Worm (Caenorhabditis elegans) whole organism, L2 larva: ENCODE measurements around the gene prx-1.

Experiments
- C34F6.9 ChIP-seq: fragments of 150-350 bp; optimal IDR thresholded peaks from 2 replicates; lab custom pipeline; 2014; ENCODE audit warnings: missing biosample characterization, missing genetic modification characterization
- F13H6.1 ChIP-seq: sonication (generic microtip); optimal IDR thresholded peaks from 2 replicates; lab custom pipeline; 2016; ENCODE audit warnings: missing genetic modification characterization, missing compliant biosample characterization
- R02D3.7 ChIP-seq: fragments of 150-350 bp; optimal IDR thresholded peaks from 2 replicates; lab custom pipeline; 2014; ENCODE audit warnings: missing biosample characterization, missing genetic modification characterization
- Y55F3AM.14 ChIP-seq: fragments of 200-800 bp; sonication (Bioruptor generic); optimal IDR thresholded peaks from 2 replicates; lab custom pipeline; 2018; ENCODE audit warnings: mild to moderate bottlenecking, missing genetic modification characterization, missing compliant biosample characterization
- ZK546.5 ChIP-seq: sonication (generic microtip); optimal IDR thresholded peaks from 2 replicates; lab custom pipeline; 2017; ENCODE audit warnings: missing biosample characterization, missing genetic modification characterization
- alr-1 ChIP-seq: fragments of 150-350 bp; optimal IDR thresholded peaks from 2 replicates; lab custom pipeline; 2014; ENCODE audit warnings: missing biosample characterization, missing genetic modification characterization
- aly-2 ChIP-seq: fragments of 150-350 bp; optimal IDR thresholded peaks from 2 replicates; lab custom pipeline; 2014; ENCODE audit warnings: missing biosample characterization, missing genetic modification characterization
- ama-1 ChIP-seq: fragments of 150-350 bp; optimal IDR thresholded peaks from 2 replicates; lab custom pipeline; 2018; ENCODE audit warnings: inconsistent platforms
- blmp-1 ChIP-seq: sonication (generic microtip); optimal IDR thresholded peaks from 2 replicates; lab custom pipeline; 2017; ENCODE audit warnings: missing genetic modification characterization, mild to moderate bottlenecking, missing compliant biosample characterization, antibody characterized with exemption, moderate library complexity; ENCODE audit not compliant: insufficient read depth
- ceh-16 ChIP-seq: fragments of 150-350 bp; optimal IDR thresholded peaks from 2 replicates; lab custom pipeline; 2014; ENCODE audit warnings: missing biosample characterization, missing genetic modification characterization
- crh-2 ChIP-seq: sonication (generic microtip); optimal IDR thresholded peaks from 2 replicates; lab custom pipeline; 2017; ENCODE audit warnings: missing biosample characterization, missing genetic modification characterization
- dmd-4 ChIP-seq: sonication (generic microtip); optimal IDR thresholded peaks from 2 replicates; lab custom pipeline; 2017; ENCODE audit warnings: missing biosample characterization, missing genetic modification characterization
- egl-27 ChIP-seq: sonication (generic microtip); optimal IDR thresholded peaks from 3 replicates; lab custom pipeline; 2017; ENCODE audit warnings: missing biosample characterization, missing genetic modification reagents, missing genetic modification characterization
- elt-1 ChIP-seq: fragments of 150-350 bp; optimal IDR thresholded peaks from 2 replicates; lab custom pipeline; 2014; ENCODE audit warnings: missing biosample characterization, missing genetic modification characterization
- elt-3 ChIP-seq: sonication (generic microtip); optimal IDR thresholded peaks from 2 replicates; lab custom pipeline; 2017; ENCODE audit warnings: missing biosample characterization, missing genetic modification characterization
- fos-1 ChIP-seq: fragments of 150-350 bp; optimal IDR thresholded peaks from 2 replicates; lab custom pipeline; 2014; ENCODE audit warnings: missing biosample characterization, missing genetic modification characterization
- gmeb-1 ChIP-seq: fragments of 150-350 bp; optimal IDR thresholded peaks from 2 replicates; lab custom pipeline; 2014; ENCODE audit warnings: missing biosample characterization, missing genetic modification characterization
- lin-11 ChIP-seq: fragments of 150-350 bp; sonication (generic microtip); optimal IDR thresholded peaks from 2 replicates; lab custom pipeline; 2014; ENCODE audit warnings: missing biosample characterization, missing genetic modification characterization, inconsistent platforms, mixed read lengths
- lin-13 ChIP-seq: fragments of 150-350 bp; optimal IDR thresholded peaks from 2 replicates; lab custom pipeline; 2014; ENCODE audit warnings: missing biosample characterization, missing genetic modification reagents, missing genetic modification characterization
- lin-39 ChIP-seq: fragments of 150-350 bp; optimal IDR thresholded peaks from 2 replicates; lab custom pipeline; 2014; ENCODE audit warnings: missing biosample characterization, missing genetic modification reagents, missing genetic modification characterization
- lsy-2 ChIP-seq, 2 experiments: fragments of 150-350 bp in 1 of 2; sonication (generic microtip) in 1 of 2; optimal IDR thresholded peaks; 2 replicates each; lab custom pipeline; 2014 to 2017; ENCODE audit warnings: missing biosample characterization in 2 of 2, missing genetic modification characterization in 2 of 2
- mab-5 ChIP-seq: fragments of 150-350 bp; optimal IDR thresholded peaks from 2 replicates; lab custom pipeline; 2014; ENCODE audit warnings: missing biosample characterization, missing genetic modification characterization
- mbf-1 ChIP-seq: sonication (generic microtip); optimal IDR thresholded peaks from 2 replicates; lab custom pipeline; 2017; ENCODE audit warnings: missing biosample characterization, missing genetic modification characterization
- mdl-1 ChIP-seq, 2 experiments: fragments of 150-350 bp in 1 of 2; sonication (generic microtip) in 1 of 2; optimal IDR thresholded peaks; 2 replicates each; lab custom pipeline; 2017; ENCODE audit warnings: missing biosample characterization in 2 of 2, missing genetic modification characterization in 2 of 2
- nhr-10 ChIP-seq: sonication (generic microtip); optimal IDR thresholded peaks from 2 replicates; lab custom pipeline; 2017; ENCODE audit warnings: missing biosample characterization, missing genetic modification characterization
- nhr-11 ChIP-seq: fragments of 150-350 bp; optimal IDR thresholded peaks from 2 replicates; lab custom pipeline; 2014; ENCODE audit warnings: missing biosample characterization, missing genetic modification characterization
- nhr-12 ChIP-seq: fragments of 150-350 bp; optimal IDR thresholded peaks from 2 replicates; lab custom pipeline; 2014; ENCODE audit warnings: missing biosample characterization, missing genetic modification characterization
- nhr-23 ChIP-seq: fragments of 150-350 bp; optimal IDR thresholded peaks from 2 replicates; lab custom pipeline; 2014; ENCODE audit warnings: missing biosample characterization, missing genetic modification reagents, missing genetic modification characterization
- nhr-237 ChIP-seq: fragments of 150-350 bp; optimal IDR thresholded peaks from 2 replicates; lab custom pipeline; 2014; ENCODE audit warnings: missing biosample characterization, missing genetic modification characterization
- nhr-25 ChIP-seq: fragments of 150-350 bp; sonication (generic microtip); optimal IDR thresholded peaks from 3 replicates; lab custom pipeline; 2014; ENCODE audit warnings: missing biosample characterization, missing genetic modification characterization
- nhr-6 ChIP-seq: fragments of 150-350 bp; optimal IDR thresholded peaks from 2 replicates; lab custom pipeline; 2014; ENCODE audit warnings: missing biosample characterization, missing genetic modification characterization
- nhr-77 ChIP-seq: fragments of 150-350 bp; optimal IDR thresholded peaks from 2 replicates; lab custom pipeline; 2014; ENCODE audit warnings: missing biosample characterization, missing genetic modification characterization
- peb-1 ChIP-seq: fragments of 150-350 bp; optimal IDR thresholded peaks from 2 replicates; lab custom pipeline; 2014; ENCODE audit warnings: missing biosample characterization, missing genetic modification characterization
- skn-1 ChIP-seq: sonication (generic microtip); optimal IDR thresholded peaks from 2 replicates; lab custom pipeline; 2017; ENCODE audit warnings: missing biosample characterization, missing genetic modification characterization
- sma-9 ChIP-seq, 2 experiments: fragments of 150-350 bp in 1 of 2; sonication (generic microtip) in 1 of 2; optimal IDR thresholded peaks; 2 replicates each; lab custom pipeline; 2014 to 2016; ENCODE audit warnings: missing genetic modification characterization in 2 of 2, mild to moderate bottlenecking in 1 of 2, missing biosample characterization in 1 of 2, missing compliant biosample characterization in 1 of 2, missing genetic modification reagents in 1 of 2, moderate library complexity in 1 of 2
- snpc-4 ChIP-seq: fragments of 150-350 bp; optimal IDR thresholded peaks from 2 replicates; lab custom pipeline; 2014; ENCODE audit warnings: missing biosample characterization, missing genetic modification characterization
- unc-39 ChIP-seq: fragments of 150-350 bp; optimal IDR thresholded peaks from 2 replicates; lab custom pipeline; 2014; ENCODE audit warnings: missing biosample characterization, missing genetic modification characterization
- unc-55 ChIP-seq: fragments of 150-350 bp; sonication (generic microtip); optimal IDR thresholded peaks from 3 replicates; lab custom pipeline; 2014; ENCODE audit warnings: missing biosample characterization, missing genetic modification reagents, missing genetic modification characterization
- unc-62 ChIP-seq: fragments of 150-350 bp; optimal IDR thresholded peaks from 2 replicates; lab custom pipeline; 2014; ENCODE audit warnings: missing biosample characterization, missing genetic modification reagents, missing genetic modification characterization
- zag-1 ChIP-seq: fragments of 150-350 bp; optimal IDR thresholded peaks from 2 replicates; lab custom pipeline; 2014; ENCODE audit warnings: missing biosample characterization, missing genetic modification characterization
- ztf-1 ChIP-seq: fragments of 200-800 bp; sonication (Bioruptor generic); conservative IDR thresholded peaks from 2 replicates; pipeline ENCODE4 v1.3.6; 2022; ENCODE audit warnings: missing genetic modification characterization, missing compliant biosample characterization
- ztf-11 ChIP-seq: sonication (generic microtip); optimal IDR thresholded peaks from 2 replicates; lab custom pipeline; 2017; ENCODE audit warnings: missing biosample characterization, missing genetic modification characterization
- ztf-4 ChIP-seq: fragments of 150-350 bp; optimal IDR thresholded peaks from 2 replicates; lab custom pipeline; 2014; ENCODE audit warnings: missing biosample characterization, missing genetic modification characterization

The prx-1 gene

ce11 chrX:14347573-14347972 lies 33.8 kb downstream of the prx-1 start, which contains the start of gene K04G11.3:
TSS of gene K04G11.3 (minus strand) at chrX:14347673.
- TF ChIP-seq nhr-6 (tag; lab: Kevin White, UChicago) (no peak), skn-1 (tag; lab: Kevin White, UChicago) (no peak), ztf-4 (no peak), elt-1 (no peak), aly-2 (tag; lab: Kevin White, UChicago) (no peak)

ce11 chrX:14349690-14350168 lies 36.0 kb downstream of the prx-1 start, which contains the start of gene wdr-5.2:
TSS of gene wdr-5.2 (plus strand) at chrX:14350118.
- peak; percentile 4 for TF ChIP-seq sma-9 (GFP tag; optimal IDR thresholded peaks at IDR 0.05; lab: Kevin White, UChicago)
- TF ChIP-seq sma-9 (tag; optimal IDR thresholded peaks at IDR 0.05; lab: Kevin White, UChicago): no peak
- TF ChIP-seq skn-1 (tag; lab: Kevin White, UChicago): no peak
- TF ChIP-seq crh-2: peak; percentile 21
- peak; percentile 67 for TF ChIP-seq unc-55 (GFP tag; lab: Kevin White, UChicago)
- TF ChIP-seq lin-13: peak; percentile 10
- peak; percentile 53 for TF ChIP-seq C34F6.9 (tag; lab: Kevin White, UChicago)
- TF ChIP-seq ztf-1: no peak
- TF ChIP-seq, all 48 proteins: peak for 5

ce11 chrX:14355034-14355433 lies 41.3 kb downstream of the prx-1 start:
- no peak for TF ChIP-seq skn-1 (tag; lab: Kevin White, UChicago)
- TF ChIP-seq nhr-77 (tag; lab: Kevin White, UChicago): no peak
- TF ChIP-seq dmd-4 (tag; lab: Kevin White, UChicago): no peak
- no peak for TF ChIP-seq snpc-4 (tag; lab: Kevin White, UChicago)
- no peak for TF ChIP-seq ztf-4
- TF ChIP-seq elt-1: no peak
- TF ChIP-seq fos-1: no peak
- no peak for TF ChIP-seq lin-11 (tag; lab: Kevin White, UChicago)
- TF ChIP-seq ama-1 (lab: Kevin White, UChicago): no peak
- TF ChIP-seq peb-1 (tag; lab: Kevin White, UChicago): no peak
- TF ChIP-seq gmeb-1 (tag; lab: Kevin White, UChicago): no peak
- TF ChIP-seq C34F6.9 (tag; lab: Kevin White, UChicago): no peak
- no peak for TF ChIP-seq mbf-1 (tag; lab: Kevin White, UChicago)
- no peak for TF ChIP-seq F13H6.1 (tag; lab: Kevin White, UChicago)
- no peak for TF ChIP-seq nhr-10

ce11 chrX:14356683-14357287 lies 43.1 kb downstream of the prx-1 start:
- TF ChIP-seq ztf-11: no peak
- TF ChIP-seq sma-9 (GFP tag; optimal IDR thresholded peaks at IDR 0.05; lab: Kevin White, UChicago): peak; percentile 75
- TF ChIP-seq sma-9 (tag; optimal IDR thresholded peaks at IDR 0.05; lab: Kevin White, UChicago): no peak
- no peak for TF ChIP-seq nhr-12 (tag; lab: Kevin White, UChicago)
- no peak for TF ChIP-seq nhr-23 (tag; lab: Kevin White, UChicago)
- TF ChIP-seq dmd-4 (tag; lab: Kevin White, UChicago): no peak
- TF ChIP-seq C34F6.9 (tag; lab: Kevin White, UChicago): peak; percentile 47
- peak; percentile 38 for TF ChIP-seq F13H6.1 (tag; lab: Kevin White, UChicago)
- peak; percentile 43 for TF ChIP-seq egl-27 (tag; lab: Kevin White, UChicago)
- no peak for TF ChIP-seq elt-3 (tag; lab: Kevin White, UChicago)
- no peak for TF ChIP-seq nhr-11
- no peak for TF ChIP-seq elt-1
- TF ChIP-seq unc-62 (GFP tag; lab: Kevin White, UChicago): no peak
- no peak for TF ChIP-seq unc-39 (tag; lab: Kevin White, UChicago)
- TF ChIP-seq alr-1 (tag; lab: Kevin White, UChicago): no peak
- TF ChIP-seq crh-2: peak; percentile 17
- TF ChIP-seq ZK546.5 (tag; lab: Kevin White, UChicago): no peak
- TF ChIP-seq mbf-1 (tag; lab: Kevin White, UChicago): no peak
- no peak for TF ChIP-seq blmp-1 (tag; lab: Kevin White, UChicago)
- no peak for TF ChIP-seq zag-1 (tag; lab: Kevin White, UChicago)
- TF ChIP-seq lin-39: no peak
- no peak for TF ChIP-seq Y55F3AM.14
- no peak for TF ChIP-seq fos-1
- TF ChIP-seq snpc-4 (tag; lab: Kevin White, UChicago): no peak
- no peak for TF ChIP-seq mdl-1 (tag; optimal IDR thresholded peaks at IDR 0.05; lab: Kevin White, UChicago)
- TF ChIP-seq unc-55 (GFP tag; lab: Kevin White, UChicago): no peak
- TF ChIP-seq ceh-16 (tag; lab: Kevin White, UChicago): no peak
- TF ChIP-seq aly-2 (tag; lab: Kevin White, UChicago): no peak
- no peak for TF ChIP-seq nhr-237 (tag; lab: Kevin White, UChicago)
- no peak for TF ChIP-seq ztf-1
- no peak for TF ChIP-seq nhr-25
- peak in 1 of 2 experiments; percentile 46 for TF ChIP-seq lsy-2 (tag; optimal IDR thresholded peaks at IDR 0.05; lab: Kevin White, UChicago)
- no peak for TF ChIP-seq skn-1 (tag; lab: Kevin White, UChicago)
- no peak for TF ChIP-seq R02D3.7 (tag; lab: Kevin White, UChicago)
- no peak for TF ChIP-seq mab-5 (tag; lab: Kevin White, UChicago)
- TF ChIP-seq gmeb-1 (tag; lab: Kevin White, UChicago): no peak
- no peak for TF ChIP-seq nhr-6 (tag; lab: Kevin White, UChicago)
- no peak for TF ChIP-seq ztf-4
